Fruit fly (Drosophila melanogaster) whole organism, prepupa: ENCODE measurements around the gene Rab9E.

Source experiments
- CG15336 ChIP-seq: fragments of 200-800 bp; sonication (Bioruptor generic); IDR thresholded peaks from 2 replicates; pipeline ENCODE4 v1.3.6; 2022; ENCODE audit warnings: missing biosample characterization, missing genetic modification characterization
- CG16779 ChIP-seq: fragments of 200-800 bp; sonication (Bioruptor generic); optimal IDR thresholded peaks from 3 replicates; lab custom pipeline; 2017; ENCODE audit warnings: missing biosample characterization, mild to moderate bottlenecking, missing genetic modification characterization
- CG32006 ChIP-seq: fragments of 200-800 bp; sonication (Bioruptor generic); optimal IDR thresholded peaks from 3 replicates; lab custom pipeline; 2017; ENCODE audit warnings: missing biosample characterization, mild to moderate bottlenecking, missing genetic modification characterization
- CG6163 ChIP-seq: fragments of 200-800 bp; sonication (Bioruptor generic); IDR thresholded peaks from 3 replicates; pipeline ENCODE4 v1.3.6; 2022; ENCODE audit warnings: missing biosample characterization, missing genetic modification characterization
- CG6808 ChIP-seq: fragments of 200-800 bp; sonication (Bioruptor generic); optimal IDR thresholded peaks from 3 replicates; lab custom pipeline; 2017; ENCODE audit warnings: missing biosample characterization, missing genetic modification characterization, mild to moderate bottlenecking, moderate library complexity, missing genetic modification reagents
- CG7368 ChIP-seq: fragments of 200-800 bp; sonication (Bioruptor generic); optimal IDR thresholded peaks from 3 replicates; lab custom pipeline; 2016; ENCODE audit warnings: missing biosample characterization, missing genetic modification characterization
- CG8319 ChIP-seq: fragments of 200-800 bp; sonication (Bioruptor generic); optimal IDR thresholded peaks from 3 replicates; lab custom pipeline; 2016; ENCODE audit warnings: missing biosample characterization, missing genetic modification characterization
- Eip75B ChIP-seq: fragments of 200-800 bp; sonication (Bioruptor generic); optimal IDR thresholded peaks from 3 replicates; lab custom pipeline; 2016; ENCODE audit warnings: missing biosample characterization, missing genetic modification characterization
- Eip78C ChIP-seq: fragments of 200-800 bp; sonication (Bioruptor generic); peaks from one replicate; lab custom pipeline; 2016; ENCODE audit warnings: missing biosample characterization, missing genetic modification characterization
- Ets21C ChIP-seq: fragments of 200-800 bp; sonication (Bioruptor generic); optimal IDR thresholded peaks from 3 replicates; lab custom pipeline; 2016; ENCODE audit warnings: missing biosample characterization, missing genetic modification characterization
- Hr39 ChIP-seq: fragments of 200-800 bp; sonication (Bioruptor generic); optimal IDR thresholded peaks from 2 replicates; lab custom pipeline; 2016; ENCODE audit warnings: missing biosample characterization, missing genetic modification characterization
- acj6 ChIP-seq: fragments of 200-800 bp; sonication (Bioruptor generic); optimal IDR thresholded peaks from 3 replicates; lab custom pipeline; 2016; ENCODE audit warnings: missing biosample characterization, missing genetic modification characterization
- esn ChIP-seq: fragments of 200-800 bp; sonication (Bioruptor generic); optimal IDR thresholded peaks from 2 replicates; lab custom pipeline; 2016; ENCODE audit warnings: missing biosample characterization, mild to moderate bottlenecking, missing genetic modification characterization, moderate library complexity
- fkh ChIP-seq: fragments of 200-800 bp; sonication (Bioruptor generic); optimal IDR thresholded peaks from 3 replicates; lab custom pipeline; 2017; ENCODE audit warnings: missing biosample characterization, mild to moderate bottlenecking, missing genetic modification characterization, moderate library complexity
- lz ChIP-seq: fragments of 200-800 bp; sonication (Bioruptor generic); optimal IDR thresholded peaks from 3 replicates; lab custom pipeline; 2016; ENCODE audit warnings: missing biosample characterization, missing genetic modification characterization
- salr ChIP-seq, 2 experiments: fragments of 200-800 bp; sonication (Bioruptor generic); optimal IDR thresholded peaks; 3 replicates each; lab custom pipeline; 2016 to 2018; ENCODE audit warnings: missing biosample characterization in 2 of 2, missing genetic modification characterization in 2 of 2, mild to moderate bottlenecking in 1 of 2
- ss ChIP-seq, 2 experiments: fragments of 200-800 bp; sonication (Bioruptor generic); optimal IDR thresholded peaks; 2 replicates in 1 of 2; 3 replicates in 1 of 2; lab custom pipeline; 2017 to 2018; ENCODE audit warnings: mild to moderate bottlenecking in 2 of 2, missing biosample characterization in 2 of 2, missing genetic modification characterization in 2 of 2, moderate library complexity in 1 of 2
- svp ChIP-seq: fragments of 200-800 bp; sonication (Bioruptor generic); peaks from one replicate; lab custom pipeline; 2016; ENCODE audit warnings: missing biosample characterization, missing genetic modification characterization
- topi ChIP-seq: fragments of 200-800 bp; sonication (Bioruptor generic); optimal IDR thresholded peaks from 3 replicates; lab custom pipeline; 2016; ENCODE audit warnings: missing biosample characterization, missing genetic modification characterization

Rab9E gene

DNA sequence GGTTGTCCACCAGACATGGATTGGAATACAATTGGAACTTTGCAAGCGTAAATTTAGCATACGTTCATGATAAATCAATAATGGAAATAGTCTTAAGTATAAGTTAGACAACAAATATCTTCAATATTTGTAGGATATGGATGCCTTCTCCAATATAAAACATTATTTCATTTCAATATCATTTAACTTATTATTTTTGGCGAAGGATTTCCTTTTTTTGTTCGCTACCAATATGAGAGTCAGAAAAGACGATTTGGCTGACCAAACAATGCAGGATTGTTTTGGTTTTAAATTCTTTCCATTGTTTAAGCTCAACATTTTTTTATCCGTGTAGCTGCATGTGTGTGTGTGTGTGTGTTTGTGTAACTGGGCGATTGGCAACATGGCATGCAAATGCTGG, 46.4 kb downstream of the Rab9E start:
- no peak for TF ChIP-seq Eip75B
- no peak for TF ChIP-seq Ets21C (GFP tag; lab: Kevin White, UChicago)
- TF ChIP-seq svp (GFP tag; lab: Kevin White, UChicago): peak; percentile 67
- TF ChIP-seq CG15336: no peak
- TF ChIP-seq CG6808 (GFP tag; lab: Kevin White, UChicago): peak; percentile 23
- no peak for TF ChIP-seq CG6163
- no peak for TF ChIP-seq esn
- no peak for TF ChIP-seq CG8319 (GFP tag; lab: Kevin White, UChicago)
- TF ChIP-seq CG16779: no peak
- peak; percentile 55 for TF ChIP-seq Eip78C (GFP tag; lab: Kevin White, UChicago)
- peak in 1 of 2 experiments; percentile 6 for TF ChIP-seq ss (GFP tag; optimal IDR thresholded peaks at IDR 0.05; lab: Kevin White, UChicago)
- peak; percentile 4 for TF ChIP-seq topi
- no peak for TF ChIP-seq salr (GFP tag; optimal IDR thresholded peaks at IDR 0.05; lab: Kevin White, UChicago)
- no peak for TF ChIP-seq Hr39 (GFP tag; lab: Kevin White, UChicago)
- TF ChIP-seq fkh (GFP tag; lab: Kevin White, UChicago): no peak
- TF ChIP-seq CG32006 (GFP tag; lab: Kevin White, UChicago): peak; percentile 44
- no peak for TF ChIP-seq acj6 (GFP tag; lab: Kevin White, UChicago)

DNA sequence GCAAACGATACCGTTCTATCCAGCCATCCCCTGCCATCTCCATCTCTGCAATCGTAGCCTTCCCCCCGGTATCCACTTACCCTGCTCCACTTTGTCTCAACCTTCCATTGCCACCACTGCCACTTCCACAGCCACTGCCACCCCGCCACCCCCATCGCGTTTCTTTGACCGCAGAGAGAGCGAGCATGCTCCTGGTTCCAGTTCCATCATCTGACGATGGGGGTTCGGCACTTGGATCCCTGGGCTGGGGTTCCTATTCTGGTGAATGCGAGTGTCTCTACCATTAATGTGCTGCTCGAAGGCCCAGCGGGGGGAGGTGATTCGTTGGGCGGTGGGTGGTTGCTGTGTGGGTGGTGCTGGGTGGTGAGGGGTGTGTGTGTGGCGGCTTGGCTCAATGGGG, 48.1 kb downstream of the Rab9E start:
- TF ChIP-seq lz (GFP tag; lab: Kevin White, UChicago): no peak
- TF ChIP-seq svp (GFP tag; lab: Kevin White, UChicago): peak; percentile 1
- peak; percentile 24 for TF ChIP-seq CG7368 (GFP tag; lab: Kevin White, UChicago)
